Worm (Caenorhabditis elegans) whole organism, L1 larva: ENCODE results near the gene F10E7.5.

Experiments used
- C04F5.9 ChIP-seq: sonication (generic microtip); optimal IDR thresholded peaks from 2 replicates; lab custom pipeline; 2016; ENCODE audit warnings: missing genetic modification characterization, missing compliant biosample characterization
- C16A3.4 ChIP-seq: fragments of 150-350 bp; optimal IDR thresholded peaks from 2 replicates; lab custom pipeline; 2014; ENCODE audit warnings: missing biosample characterization, missing genetic modification characterization
- aha-1 ChIP-seq: fragments of 150-350 bp; optimal IDR thresholded peaks from 2 replicates; lab custom pipeline; 2014; ENCODE audit warnings: missing biosample characterization, missing genetic modification characterization
- aly-2 ChIP-seq: fragments of 150-350 bp; optimal IDR thresholded peaks from 2 replicates; lab custom pipeline; 2014; ENCODE audit warnings: missing biosample characterization, missing genetic modification characterization
- ama-1 ChIP-seq: fragments of 150-350 bp; optimal IDR thresholded peaks from 2 replicates; lab custom pipeline; 2014
- blmp-1 ChIP-seq: fragments of 150-350 bp; optimal IDR thresholded peaks from 2 replicates; lab custom pipeline; 2014; ENCODE audit warnings: missing biosample characterization, missing genetic modification characterization
- ceh-63 ChIP-seq: fragments of 200-800 bp; sonication (Bioruptor generic); optimal IDR thresholded peaks from 2 replicates; lab custom pipeline; 2018; ENCODE audit warnings: mild to moderate bottlenecking, missing genetic modification characterization, missing compliant biosample characterization
- ceh-8 ChIP-seq: fragments of 200-800 bp; sonication (Bioruptor generic); optimal IDR thresholded peaks from 2 replicates; lab custom pipeline; 2018; ENCODE audit warnings: mild to moderate bottlenecking, missing genetic modification characterization, moderate library complexity, missing compliant biosample characterization
- ceh-82 ChIP-seq, 3 experiments: fragments of 150-350 bp in 1 of 3; sonication (generic microtip) in 2 of 3; optimal IDR thresholded peaks; 2 replicates each; lab custom pipeline; 2014 to 2017; ENCODE audit warnings: missing biosample characterization in 3 of 3, missing genetic modification characterization in 3 of 3
- ceh-88 ChIP-seq: fragments of 200-800 bp; sonication (Bioruptor generic); IDR thresholded peaks from 2 replicates; pipeline ENCODE4 v1.3.6; 2022; ENCODE audit warnings: missing genetic modification characterization, missing compliant biosample characterization
- dpl-1 ChIP-seq, 3 experiments: fragments of 150-350 bp in 2 of 3; sonication (generic microtip) in 1 of 3; optimal IDR thresholded peaks; 2 replicates each; lab custom pipeline; 2014 to 2017; ENCODE audit warnings: missing biosample characterization in 3 of 3, missing genetic modification characterization in 3 of 3, missing genetic modification reagents in 3 of 3
- efl-3 ChIP-seq: fragments of 200-800 bp; sonication (Bioruptor generic); optimal IDR thresholded peaks from 2 replicates; lab custom pipeline; 2018; ENCODE audit warnings: mild to moderate bottlenecking, missing genetic modification characterization, missing compliant biosample characterization
- egl-13 ChIP-seq: sonication (generic microtip); optimal IDR thresholded peaks from 2 replicates; lab custom pipeline; 2016; ENCODE audit warnings: missing genotype, missing genetic modification reagents, missing genetic modification characterization, missing compliant biosample characterization
- ets-5 ChIP-seq: fragments of 200-800 bp; sonication (Bioruptor generic); IDR thresholded peaks from 2 replicates; pipeline ENCODE4 v1.3.6; 2022; ENCODE audit warnings: missing genetic modification characterization, missing compliant biosample characterization
- fkh-8 ChIP-seq: sonication (generic microtip); optimal IDR thresholded peaks from 2 replicates; lab custom pipeline; 2016; ENCODE audit warnings: mild to moderate bottlenecking, missing genetic modification characterization, missing compliant biosample characterization
- grh-1 ChIP-seq: fragments of 200-800 bp; sonication (Bioruptor generic); IDR thresholded peaks from 2 replicates; pipeline ENCODE4 v1.3.6; 2022; ENCODE audit warnings: missing genetic modification reagents, missing genetic modification characterization, missing compliant biosample characterization
- isw-1 ChIP-seq: fragments of 200-800 bp; sonication (Bioruptor generic); IDR thresholded peaks from 2 replicates; pipeline ENCODE4 v1.3.6; 2022; ENCODE audit warnings: missing genetic modification characterization, missing compliant biosample characterization
- jun-1 ChIP-seq: fragments of 150-350 bp; optimal IDR thresholded peaks from 2 replicates; lab custom pipeline; 2014; ENCODE audit warnings: missing biosample characterization, missing genetic modification reagents, missing genetic modification characterization
- lin-13 ChIP-seq: fragments of 150-350 bp; optimal IDR thresholded peaks from 2 replicates; lab custom pipeline; 2014; ENCODE audit warnings: missing biosample characterization, missing genetic modification reagents, missing genetic modification characterization
- lin-39 ChIP-seq: fragments of 150-350 bp; optimal IDR thresholded peaks from 2 replicates; lab custom pipeline; 2014; ENCODE audit warnings: missing biosample characterization, missing genetic modification reagents, missing genetic modification characterization
- lsy-2 ChIP-seq, 2 experiments: fragments of 150-350 bp; optimal IDR thresholded peaks; 2 replicates each; lab custom pipeline; 2014; ENCODE audit warnings: missing biosample characterization in 2 of 2, missing genetic modification characterization in 2 of 2
- mdl-1 ChIP-seq, 2 experiments: fragments of 150-350 bp; optimal IDR thresholded peaks; 2 replicates each; lab custom pipeline; 2014 to 2017; ENCODE audit warnings: missing biosample characterization in 2 of 2, missing genetic modification characterization in 2 of 2, inconsistent platforms in 1 of 2
- mef-2 ChIP-seq: fragments of 150-350 bp; optimal IDR thresholded peaks from 2 replicates; lab custom pipeline; 2014; ENCODE audit warnings: missing biosample characterization, missing genetic modification characterization
- nhr-12 ChIP-seq: sonication (generic microtip); optimal IDR thresholded peaks from 2 replicates; lab custom pipeline; 2017; ENCODE audit warnings: missing biosample characterization, missing genetic modification characterization
- nhr-19 ChIP-seq: fragments of 200-800 bp; sonication (Bioruptor generic); conservative IDR thresholded peaks from 2 replicates; pipeline ENCODE4 v1.3.6; 2022; ENCODE audit warnings: missing genetic modification characterization, missing compliant biosample characterization
- nhr-20 ChIP-seq: sonication (generic microtip); optimal IDR thresholded peaks from 2 replicates; lab custom pipeline; 2016; ENCODE audit warnings: mild to moderate bottlenecking, missing genetic modification characterization, missing compliant biosample characterization
- nhr-237 ChIP-seq: fragments of 150-350 bp; optimal IDR thresholded peaks from 2 replicates; lab custom pipeline; 2014; ENCODE audit warnings: missing biosample characterization, missing genetic modification characterization
- nhr-28 ChIP-seq: fragments of 150-350 bp; optimal IDR thresholded peaks from 2 replicates; lab custom pipeline; 2014; ENCODE audit warnings: missing biosample characterization, missing genetic modification characterization
- nhr-47 ChIP-seq: sonication (generic microtip); optimal IDR thresholded peaks from 2 replicates; lab custom pipeline; 2016; ENCODE audit warnings: mild to moderate bottlenecking, missing genetic modification characterization, moderate library complexity, missing compliant biosample characterization
- nhr-71 ChIP-seq: sonication (generic microtip); optimal IDR thresholded peaks from 2 replicates; lab custom pipeline; 2016; ENCODE audit warnings: mild to moderate bottlenecking, missing genetic modification characterization, moderate library complexity, missing compliant biosample characterization
- nhr-76 ChIP-seq: sonication (generic microtip); optimal IDR thresholded peaks from 2 replicates; lab custom pipeline; 2017; ENCODE audit warnings: missing biosample characterization, missing genetic modification characterization
- nhr-77 ChIP-seq: fragments of 150-350 bp; optimal IDR thresholded peaks from 2 replicates; lab custom pipeline; 2014; ENCODE audit warnings: missing biosample characterization, missing genetic modification characterization
- nhr-85 ChIP-seq: sonication (generic microtip); peaks from one replicate; lab custom pipeline; 2016; ENCODE audit warnings: missing genetic modification characterization, inconsistent platforms, missing compliant biosample characterization
- nhr-90 ChIP-seq: sonication (generic microtip); optimal IDR thresholded peaks from 2 replicates; lab custom pipeline; 2016; ENCODE audit warnings: mild to moderate bottlenecking, missing genetic modification characterization, missing compliant biosample characterization; ENCODE audit not compliant: poor library complexity
- pag-3 ChIP-seq: sonication (generic microtip); optimal IDR thresholded peaks from 2 replicates; lab custom pipeline; 2017; ENCODE audit warnings: missing genetic modification characterization, mild to moderate bottlenecking, missing compliant biosample characterization, antibody characterized with exemption, borderline replicate concordance; ENCODE audit not compliant: insufficient read depth
- pax-3 ChIP-seq: fragments of 200-800 bp; sonication (Bioruptor generic); optimal IDR thresholded peaks from 2 replicates; lab custom pipeline; 2018; ENCODE audit warnings: mild to moderate bottlenecking, missing genetic modification characterization, moderate library complexity, missing compliant biosample characterization
- pqm-1 ChIP-seq: sonication (generic microtip); optimal IDR thresholded peaks from 3 replicates; lab custom pipeline; 2017; ENCODE audit warnings: missing biosample characterization, missing genetic modification characterization
- rnt-1 ChIP-seq: sonication (generic microtip); optimal IDR thresholded peaks from 2 replicates; lab custom pipeline; 2016; ENCODE audit warnings: mild to moderate bottlenecking, missing genetic modification characterization, moderate library complexity, missing compliant biosample characterization
- skn-1 ChIP-seq: fragments of 150-350 bp; optimal IDR thresholded peaks from 2 replicates; lab custom pipeline; 2014; ENCODE audit warnings: missing biosample characterization, missing genetic modification characterization
- sup-37 ChIP-seq: fragments of 200-800 bp; sonication (Bioruptor generic); optimal IDR thresholded peaks from 2 replicates; lab custom pipeline; 2018; ENCODE audit warnings: mild to moderate bottlenecking, missing genetic modification characterization, missing compliant biosample characterization
- swsn-7 ChIP-seq: sonication (generic microtip); optimal IDR thresholded peaks from 2 replicates; lab custom pipeline; 2016; ENCODE audit warnings: missing genetic modification characterization, missing compliant biosample characterization
- tbx-2 ChIP-seq: sonication (generic microtip); optimal IDR thresholded peaks from 2 replicates; lab custom pipeline; 2016; ENCODE audit warnings: missing genetic modification characterization, missing compliant biosample characterization
- unc-30 ChIP-seq: sonication (generic microtip); optimal IDR thresholded peaks from 2 replicates; lab custom pipeline; 2017; ENCODE audit warnings: missing biosample characterization, missing genetic modification characterization
- unc-62 ChIP-seq: fragments of 150-350 bp; optimal IDR thresholded peaks from 2 replicates; lab custom pipeline; 2014; ENCODE audit warnings: missing biosample characterization, missing genetic modification reagents, missing genetic modification characterization
- unc-86 ChIP-seq: sonication (generic microtip); optimal IDR thresholded peaks from 2 replicates; lab custom pipeline; 2016; ENCODE audit warnings: missing genetic modification characterization, missing compliant biosample characterization
- unc-98 ChIP-seq: fragments of 200-800 bp; sonication (Bioruptor generic); IDR thresholded peaks from 2 replicates; pipeline ENCODE4 v1.3.6; 2022; ENCODE audit warnings: missing genetic modification characterization, missing compliant biosample characterization
- vab-15 ChIP-seq: sonication (generic microtip); optimal IDR thresholded peaks from 2 replicates; lab custom pipeline; 2017; ENCODE audit warnings: missing genotype, mild to moderate bottlenecking, missing genetic modification characterization, missing compliant biosample characterization
- zag-1 ChIP-seq: fragments of 150-350 bp; optimal IDR thresholded peaks from 2 replicates; lab custom pipeline; 2014; ENCODE audit warnings: missing biosample characterization, missing genetic modification characterization
- zip-4 ChIP-seq: fragments of 200-800 bp; sonication (Bioruptor generic); optimal IDR thresholded peaks from 2 replicates; lab custom pipeline; 2018; ENCODE audit warnings: mild to moderate bottlenecking, missing genetic modification characterization, moderate library complexity, missing compliant biosample characterization

The F10E7.5 gene

ce11 chrII:7103111-7103510 lies 8.7 kb upstream of the F10E7.5 start:
- TF ChIP-seq efl-3 (GFP tag; lab: Kevin White, UChicago) (no peak), blmp-1 (tag; lab: Kevin White, UChicago) (no peak), nhr-85 (tag; lab: Kevin White, UChicago) (no peak), nhr-20 (no peak), grh-1 (GFP tag; lab: Robert Waterston, UW) (no peak), rnt-1 (tag; lab: Kevin White, UChicago) (no peak), zip-4 (GFP tag; lab: Kevin White, UChicago) (no peak), unc-86 (no peak), nhr-237 (tag; lab: Kevin White, UChicago) (no peak), pag-3 (tag; lab: Kevin White, UChicago) (no peak), mdl-1 (tag; optimal IDR thresholded peaks at IDR 0.05; lab: Kevin White, UChicago) (no peak), vab-15 (no peak), skn-1 (tag; lab: Kevin White, UChicago) (no peak), ets-5 (no peak), lin-13 (GFP tag; lab: Kevin White, UChicago) (no peak), pax-3 (tag; lab: Kevin White, UChicago) (no peak), ceh-63 (no peak), C16A3.4 (tag; lab: Kevin White, UChicago) (no peak)

- TF ChIP-seq dpl-1 (GFP tag; optimal IDR thresholded peaks at IDR 0.05; lab: Kevin White, UChicago) (peak; percentile 75 to 83 (median 81)), nhr-28 (tag; lab: Kevin White, UChicago) (no peak), ceh-88 (GFP tag; lab: Robert Waterston, UW) (peak; percentile 26; the same call in 1 of the 2 replicates), rnt-1 (tag; lab: Kevin White, UChicago) (peak; percentile 78), aha-1 (tag; lab: Kevin White, UChicago) (no peak), lin-13 (GFP tag; lab: Kevin White, UChicago) (peak; percentile 79), nhr-19 (GFP tag; lab: Robert Waterston, UW) (peak; percentile 77), sup-37 (GFP tag; lab: Kevin White, UChicago) (no peak), jun-1 (peak; percentile 60), swsn-7 (tag; lab: Kevin White, UChicago) (peak; percentile 76), nhr-76 (tag; lab: Kevin White, UChicago) (no peak), ceh-8 (no peak), zip-4 (GFP tag; lab: Kevin White, UChicago) (no peak), nhr-90 (tag; lab: Kevin White, UChicago) (peak; percentile 68), ceh-82 (tag; optimal IDR thresholded peaks at IDR 0.05; lab: Kevin White, UChicago) (peak; percentile 77 to 92 (median 80)), lsy-2 (tag; optimal IDR thresholded peaks at IDR 0.05; lab: Kevin White, UChicago) (peak; percentile 98 to 100), nhr-77 (tag; lab: Kevin White, UChicago) (peak; percentile 80), nhr-47 (tag; lab: Kevin White, UChicago) (peak; percentile 83), egl-13 (tag; lab: Kevin White, UChicago) (peak; percentile 34), pag-3 (tag; lab: Kevin White, UChicago) (no peak), blmp-1 (tag; lab: Kevin White, UChicago) (peak; percentile 84), aly-2 (tag; lab: Kevin White, UChicago) (peak; percentile 77), nhr-237 (tag; lab: Kevin White, UChicago) (peak; percentile 87), nhr-71 (tag; lab: Kevin White, UChicago) (peak; percentile 87), unc-62 (GFP tag; lab: Kevin White, UChicago) (no peak), isw-1 (GFP tag; lab: Robert Waterston, UW) (peak; percentile 80), mef-2 (tag; lab: Kevin White, UChicago) (no peak), pqm-1 (tag; lab: Kevin White, UChicago) (no peak), lin-39 (tag; lab: Kevin White, UChicago) (peak; percentile 30), tbx-2 (tag; lab: Kevin White, UChicago) (peak; percentile 81), nhr-12 (tag; lab: Kevin White, UChicago) (no peak), ama-1 (lab: Kevin White, UChicago) (peak; percentile 62), unc-98 (GFP tag; lab: Robert Waterston, UW) (no peak), fkh-8 (tag; lab: Kevin White, UChicago) (peak; percentile 85), unc-86 (peak; percentile 68), zag-1 (tag; lab: Kevin White, UChicago) (no peak), C04F5.9 (tag; lab: Kevin White, UChicago) (peak; percentile 58), unc-30 (tag; lab: Kevin White, UChicago) (no peak)
Measured at ce11 chrII:7104794-7105613, 6.8 kb upstream of the F10E7.5 start, which contains the start of the genes farl-11 and rpl-33. farl-11 (minus strand) TSS chrII:7105035. rpl-33 (plus strand) TSS chrII:7105563.
